Worm (Caenorhabditis elegans) whole organism, L2 larva: ENCODE results near the gene scl-7.

Experiments
- C34F6.9 ChIP-seq: fragments of 150-350 bp; optimal IDR thresholded peaks from 2 replicates; lab custom pipeline; 2014; ENCODE audit warnings: missing biosample characterization, missing genetic modification characterization
- F13H6.1 ChIP-seq: sonication (generic microtip); optimal IDR thresholded peaks from 2 replicates; lab custom pipeline; 2016; ENCODE audit warnings: missing genetic modification characterization, missing compliant biosample characterization
- Y55F3AM.14 ChIP-seq: fragments of 200-800 bp; sonication (Bioruptor generic); optimal IDR thresholded peaks from 2 replicates; lab custom pipeline; 2018; ENCODE audit warnings: mild to moderate bottlenecking, missing genetic modification characterization, missing compliant biosample characterization
- ZK546.5 ChIP-seq: sonication (generic microtip); optimal IDR thresholded peaks from 2 replicates; lab custom pipeline; 2017; ENCODE audit warnings: missing biosample characterization, missing genetic modification characterization
- aly-2 ChIP-seq: fragments of 150-350 bp; optimal IDR thresholded peaks from 2 replicates; lab custom pipeline; 2014; ENCODE audit warnings: missing biosample characterization, missing genetic modification characterization
- ama-1 ChIP-seq: fragments of 150-350 bp; optimal IDR thresholded peaks from 2 replicates; lab custom pipeline; 2018; ENCODE audit warnings: inconsistent platforms
- blmp-1 ChIP-seq: sonication (generic microtip); optimal IDR thresholded peaks from 2 replicates; lab custom pipeline; 2017; ENCODE audit warnings: missing genetic modification characterization, mild to moderate bottlenecking, missing compliant biosample characterization, antibody characterized with exemption, moderate library complexity; ENCODE audit not compliant: insufficient read depth
- ceh-16 ChIP-seq: fragments of 150-350 bp; optimal IDR thresholded peaks from 2 replicates; lab custom pipeline; 2014; ENCODE audit warnings: missing biosample characterization, missing genetic modification characterization
- ceh-82 ChIP-seq: fragments of 150-350 bp; optimal IDR thresholded peaks from 2 replicates; lab custom pipeline; 2014; ENCODE audit warnings: missing biosample characterization, missing genetic modification characterization
- crh-2 ChIP-seq: sonication (generic microtip); optimal IDR thresholded peaks from 2 replicates; lab custom pipeline; 2017; ENCODE audit warnings: missing biosample characterization, missing genetic modification characterization
- dmd-4 ChIP-seq: sonication (generic microtip); optimal IDR thresholded peaks from 2 replicates; lab custom pipeline; 2017; ENCODE audit warnings: missing biosample characterization, missing genetic modification characterization
- egl-27 ChIP-seq: sonication (generic microtip); optimal IDR thresholded peaks from 3 replicates; lab custom pipeline; 2017; ENCODE audit warnings: missing biosample characterization, missing genetic modification reagents, missing genetic modification characterization
- elt-1 ChIP-seq: fragments of 150-350 bp; optimal IDR thresholded peaks from 2 replicates; lab custom pipeline; 2014; ENCODE audit warnings: missing biosample characterization, missing genetic modification characterization
- elt-3 ChIP-seq: sonication (generic microtip); optimal IDR thresholded peaks from 2 replicates; lab custom pipeline; 2017; ENCODE audit warnings: missing biosample characterization, missing genetic modification characterization
- fos-1 ChIP-seq: fragments of 150-350 bp; optimal IDR thresholded peaks from 2 replicates; lab custom pipeline; 2014; ENCODE audit warnings: missing biosample characterization, missing genetic modification characterization
- gmeb-1 ChIP-seq: fragments of 150-350 bp; optimal IDR thresholded peaks from 2 replicates; lab custom pipeline; 2014; ENCODE audit warnings: missing biosample characterization, missing genetic modification characterization
- lin-11 ChIP-seq: fragments of 150-350 bp; sonication (generic microtip); optimal IDR thresholded peaks from 2 replicates; lab custom pipeline; 2014; ENCODE audit warnings: missing biosample characterization, missing genetic modification characterization, inconsistent platforms, mixed read lengths
- lin-13 ChIP-seq: fragments of 150-350 bp; optimal IDR thresholded peaks from 2 replicates; lab custom pipeline; 2014; ENCODE audit warnings: missing biosample characterization, missing genetic modification reagents, missing genetic modification characterization
- lin-39 ChIP-seq: fragments of 150-350 bp; optimal IDR thresholded peaks from 2 replicates; lab custom pipeline; 2014; ENCODE audit warnings: missing biosample characterization, missing genetic modification reagents, missing genetic modification characterization
- mab-5 ChIP-seq: fragments of 150-350 bp; optimal IDR thresholded peaks from 2 replicates; lab custom pipeline; 2014; ENCODE audit warnings: missing biosample characterization, missing genetic modification characterization
- mbf-1 ChIP-seq: sonication (generic microtip); optimal IDR thresholded peaks from 2 replicates; lab custom pipeline; 2017; ENCODE audit warnings: missing biosample characterization, missing genetic modification characterization
- nhr-11 ChIP-seq: fragments of 150-350 bp; optimal IDR thresholded peaks from 2 replicates; lab custom pipeline; 2014; ENCODE audit warnings: missing biosample characterization, missing genetic modification characterization
- nhr-12 ChIP-seq: fragments of 150-350 bp; optimal IDR thresholded peaks from 2 replicates; lab custom pipeline; 2014; ENCODE audit warnings: missing biosample characterization, missing genetic modification characterization
- nhr-129 ChIP-seq: fragments of 150-350 bp; optimal IDR thresholded peaks from 2 replicates; lab custom pipeline; 2014; ENCODE audit warnings: missing biosample characterization, missing genetic modification characterization
- nhr-23 ChIP-seq: fragments of 150-350 bp; optimal IDR thresholded peaks from 2 replicates; lab custom pipeline; 2014; ENCODE audit warnings: missing biosample characterization, missing genetic modification reagents, missing genetic modification characterization
- nhr-237 ChIP-seq: fragments of 150-350 bp; optimal IDR thresholded peaks from 2 replicates; lab custom pipeline; 2014; ENCODE audit warnings: missing biosample characterization, missing genetic modification characterization
- nhr-25 ChIP-seq: fragments of 150-350 bp; sonication (generic microtip); optimal IDR thresholded peaks from 3 replicates; lab custom pipeline; 2014; ENCODE audit warnings: missing biosample characterization, missing genetic modification characterization
- nhr-6 ChIP-seq: fragments of 150-350 bp; optimal IDR thresholded peaks from 2 replicates; lab custom pipeline; 2014; ENCODE audit warnings: missing biosample characterization, missing genetic modification characterization
- peb-1 ChIP-seq: fragments of 150-350 bp; optimal IDR thresholded peaks from 2 replicates; lab custom pipeline; 2014; ENCODE audit warnings: missing biosample characterization, missing genetic modification characterization
- skn-1 ChIP-seq: sonication (generic microtip); optimal IDR thresholded peaks from 2 replicates; lab custom pipeline; 2017; ENCODE audit warnings: missing biosample characterization, missing genetic modification characterization
- sma-3 ChIP-seq: sonication (generic microtip); optimal IDR thresholded peaks from 2 replicates; lab custom pipeline; 2016; ENCODE audit warnings: missing genetic modification reagents, missing genetic modification characterization, missing compliant biosample characterization
- snpc-4 ChIP-seq: fragments of 150-350 bp; optimal IDR thresholded peaks from 2 replicates; lab custom pipeline; 2014; ENCODE audit warnings: missing biosample characterization, missing genetic modification characterization
- unc-39 ChIP-seq: fragments of 150-350 bp; optimal IDR thresholded peaks from 2 replicates; lab custom pipeline; 2014; ENCODE audit warnings: missing biosample characterization, missing genetic modification characterization
- unc-55 ChIP-seq: fragments of 150-350 bp; sonication (generic microtip); optimal IDR thresholded peaks from 3 replicates; lab custom pipeline; 2014; ENCODE audit warnings: missing biosample characterization, missing genetic modification reagents, missing genetic modification characterization
- zag-1 ChIP-seq: fragments of 150-350 bp; optimal IDR thresholded peaks from 2 replicates; lab custom pipeline; 2014; ENCODE audit warnings: missing biosample characterization, missing genetic modification characterization
- ztf-1 ChIP-seq: fragments of 200-800 bp; sonication (Bioruptor generic); conservative IDR thresholded peaks from 2 replicates; pipeline ENCODE4 v1.3.6; 2022; ENCODE audit warnings: missing genetic modification characterization, missing compliant biosample characterization
- ztf-11 ChIP-seq: sonication (generic microtip); optimal IDR thresholded peaks from 2 replicates; lab custom pipeline; 2017; ENCODE audit warnings: missing biosample characterization, missing genetic modification characterization
- ztf-4 ChIP-seq: fragments of 150-350 bp; optimal IDR thresholded peaks from 2 replicates; lab custom pipeline; 2014; ENCODE audit warnings: missing biosample characterization, missing genetic modification characterization

scl-7 gene

ce11 chrIV:13059284-13059683 lies 11.0 kb upstream of the scl-7 start, which contains the start of gene scl-3:
Gene scl-3 (plus strand): TSS chrIV:13059584.
- TF ChIP-seq gmeb-1 (tag; lab: Kevin White, UChicago) (no peak), elt-1 (tag; lab: Kevin White, UChicago) (no peak)
- TF ChIP-seq, all 48 proteins: peak for 0

- TF ChIP-seq skn-1 (tag; lab: Kevin White, UChicago) = no peak
- TF ChIP-seq mbf-1 (tag; lab: Kevin White, UChicago) = no peak
- TF ChIP-seq zag-1 (tag; lab: Kevin White, UChicago) = no peak
- no peak for TF ChIP-seq ZK546.5 (tag; lab: Kevin White, UChicago)
These were observed 6.5 kb upstream of the scl-7 start, which contains the start of gene scl-5 for ce11 chrIV:13063714-13064113. Gene scl-5 (plus strand): TSS chrIV:13064014.

- TF ChIP-seq nhr-237 (tag; lab: Kevin White, UChicago) = no peak
- TF ChIP-seq lin-39 (tag; lab: Kevin White, UChicago) = no peak
- no peak for TF ChIP-seq nhr-12 (tag; lab: Kevin White, UChicago)
- no peak for TF ChIP-seq C34F6.9 (tag; lab: Kevin White, UChicago)
- TF ChIP-seq sma-3 = no peak
- no peak for TF ChIP-seq egl-27 (tag; lab: Kevin White, UChicago)
- no peak for TF ChIP-seq nhr-25 (tag; lab: Kevin White, UChicago)
- no peak for TF ChIP-seq ceh-16 (tag; lab: Kevin White, UChicago)
- TF ChIP-seq Y55F3AM.14 (GFP tag; lab: Kevin White, UChicago) = no peak
- TF ChIP-seq snpc-4 = no peak
- no peak for TF ChIP-seq F13H6.1 (tag; lab: Kevin White, UChicago)
- no peak for TF ChIP-seq dmd-4 (tag; lab: Kevin White, UChicago)
- TF ChIP-seq nhr-6 = no peak
- TF ChIP-seq unc-39 (tag; lab: Kevin White, UChicago) = no peak
- TF ChIP-seq fos-1 = no peak
- TF ChIP-seq unc-55 = no peak
- TF ChIP-seq ztf-1 (GFP tag; lab: Robert Waterston, UW) = no peak
- no peak for TF ChIP-seq blmp-1
- no peak for TF ChIP-seq ceh-82 (tag; lab: Kevin White, UChicago)
- no peak for TF ChIP-seq crh-2
These were observed 4.2 kb upstream of the scl-7 start for ce11 chrIV:13066044-13066443.

DNA sequence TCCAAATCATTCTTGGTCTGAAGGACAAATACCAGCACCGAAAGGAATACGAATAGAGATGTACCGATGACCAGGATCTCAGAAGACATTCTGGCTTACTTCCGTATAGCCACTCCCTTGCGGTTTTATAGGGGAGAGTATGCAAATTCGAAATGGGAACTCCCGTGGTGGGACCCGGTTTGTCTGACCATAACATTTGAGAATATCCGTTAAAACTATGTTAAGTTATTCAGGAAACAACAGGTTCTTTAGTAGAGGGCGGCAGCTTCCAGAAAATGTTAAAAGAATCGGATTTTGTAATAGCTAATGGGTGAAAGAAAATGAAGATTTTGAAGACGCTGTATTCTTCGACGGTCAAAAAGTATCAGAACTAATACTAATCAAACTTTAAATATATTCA lies 3.0 kb upstream of the scl-7 start, which contains the start of gene col-131:
Gene col-131 (minus strand): TSS at position 101 of the 400 bp plus-strand sequence.
- TF ChIP-seq nhr-23 (tag; lab: Kevin White, UChicago) (no peak), elt-3 (tag; lab: Kevin White, UChicago) (no peak), nhr-12 (tag; lab: Kevin White, UChicago) (no peak), skn-1 (tag; lab: Kevin White, UChicago) (no peak), gmeb-1 (tag; lab: Kevin White, UChicago) (no peak), ceh-16 (tag; lab: Kevin White, UChicago) (no peak), lin-11 (tag; lab: Kevin White, UChicago) (no peak)

DNA sequence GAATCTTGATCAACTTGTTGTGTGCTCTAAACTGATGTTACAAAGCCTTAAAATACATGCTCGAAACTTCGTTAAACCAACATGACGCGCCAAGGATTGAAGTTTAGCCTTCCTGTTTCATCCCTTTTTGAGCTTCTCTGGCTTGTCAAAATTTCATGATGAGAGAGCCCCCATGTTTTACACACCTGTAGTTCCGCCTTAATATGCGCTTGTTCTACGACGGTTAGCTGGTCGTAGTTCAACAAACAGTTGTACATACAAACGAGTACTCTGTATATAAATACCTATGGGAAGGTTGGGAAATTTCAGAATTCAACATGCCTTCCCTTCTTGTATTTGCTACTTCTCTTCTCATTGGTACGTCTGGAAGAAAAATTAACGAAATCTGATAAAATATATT lies 1.8 kb upstream of the scl-7 start, which contains the start of gene scl-6:
Gene scl-6 (plus strand): TSS at position 301 of the 400 bp plus-strand sequence.
- TF ChIP-seq lin-13 (no peak), ama-1 (lab: Kevin White, UChicago) (no peak), nhr-6 (no peak), aly-2 (no peak), dmd-4 (tag; lab: Kevin White, UChicago) (no peak), ztf-4 (tag; lab: Kevin White, UChicago) (no peak), crh-2 (no peak)

DNA sequence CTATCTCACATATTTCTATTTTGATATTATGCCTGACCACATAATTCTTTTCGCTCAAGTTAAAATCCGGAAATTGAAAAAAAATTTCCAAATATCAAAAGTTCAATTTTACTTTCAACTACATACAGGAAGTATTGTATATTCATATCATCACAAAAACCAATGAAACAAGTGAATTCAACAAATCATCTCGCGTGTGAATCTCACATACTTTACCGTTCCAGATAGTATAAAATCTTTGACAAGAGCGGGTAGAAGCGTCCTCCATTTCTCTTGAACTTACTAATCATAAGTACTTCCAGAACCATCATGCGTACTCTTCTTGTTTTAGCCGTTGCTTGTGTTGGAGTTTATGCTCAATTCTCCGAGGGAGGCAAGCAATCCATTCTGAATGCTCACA lies 1.2 kb downstream of the scl-7 start, which contains the start of gene scl-8:
Gene scl-8 (plus strand): TSS at position 301 of the 400 bp plus-strand sequence.
- TF ChIP-seq nhr-11 (tag; lab: Kevin White, UChicago) (no peak), lin-13 (no peak), nhr-23 (tag; lab: Kevin White, UChicago) (no peak), ceh-16 (tag; lab: Kevin White, UChicago) (no peak), unc-55 (no peak), snpc-4 (no peak), mbf-1 (tag; lab: Kevin White, UChicago) (no peak), ztf-11 (tag; lab: Kevin White, UChicago) (no peak), sma-3 (no peak), ztf-1 (GFP tag; lab: Robert Waterston, UW) (no peak), lin-39 (tag; lab: Kevin White, UChicago) (no peak), mab-5 (tag; lab: Kevin White, UChicago) (no peak), nhr-129 (no peak), peb-1 (no peak), ama-1 (lab: Kevin White, UChicago) (no peak)
